Worm (Caenorhabditis elegans) whole organism, late embryonic: Measurements from ENCODE around the gene cdk-1.

Source experiments
- ama-1 ChIP-seq: fragments of 150-350 bp; optimal IDR thresholded peaks from 2 replicates; lab custom pipeline; 2014
- che-1 ChIP-seq: sonication (generic microtip); optimal IDR thresholded peaks from 2 replicates; lab custom pipeline; 2016; ENCODE audit warnings: mild to moderate bottlenecking, missing genetic modification characterization, missing compliant biosample characterization
- elt-4 ChIP-seq: sonication (generic microtip); optimal IDR thresholded peaks from 2 replicates; lab custom pipeline; 2016; ENCODE audit warnings: missing genetic modification characterization, missing compliant biosample characterization
- ets-4 ChIP-seq: sonication (generic microtip); optimal IDR thresholded peaks from 2 replicates; lab custom pipeline; 2016; ENCODE audit warnings: missing genetic modification characterization, missing compliant biosample characterization
- fkh-10 ChIP-seq: fragments of 150-350 bp; optimal IDR thresholded peaks from 2 replicates; lab custom pipeline; 2014; ENCODE audit warnings: missing biosample characterization, missing genetic modification reagents, missing genetic modification characterization
- gmeb-2 ChIP-seq: sonication (generic microtip); optimal IDR thresholded peaks from 2 replicates; lab custom pipeline; 2016; ENCODE audit warnings: missing genetic modification characterization, inconsistent platforms, missing compliant biosample characterization
- hlh-6 ChIP-seq: sonication (generic microtip); optimal IDR thresholded peaks from 2 replicates; lab custom pipeline; 2016; ENCODE audit warnings: missing genotype, missing genetic modification characterization, missing compliant biosample characterization
- nfya-1 ChIP-seq: sonication (generic microtip); optimal IDR thresholded peaks from 2 replicates; lab custom pipeline; 2017; ENCODE audit warnings: missing genetic modification characterization, mild to moderate bottlenecking, missing compliant biosample characterization, antibody characterized with exemption, moderate library complexity
- pax-1 ChIP-seq: fragments of 150-350 bp; optimal IDR thresholded peaks from 2 replicates; lab custom pipeline; 2014; ENCODE audit warnings: missing biosample characterization, missing genetic modification characterization
- pqm-1 ChIP-seq: sonication (generic microtip); optimal IDR thresholded peaks from 2 replicates; lab custom pipeline; 2016; ENCODE audit warnings: missing genetic modification characterization, missing compliant biosample characterization
- sdc-2 ChIP-seq: sonication (generic microtip); optimal IDR thresholded peaks from 2 replicates; lab custom pipeline; 2016; ENCODE audit warnings: missing genotype, missing genetic modification characterization, missing compliant biosample characterization

- no peak for TF ChIP-seq nfya-1 (tag; lab: Kevin White, UChicago)
- no peak for TF ChIP-seq gmeb-2 (tag; lab: Kevin White, UChicago)
- TF ChIP-seq hlh-6 (tag; lab: Kevin White, UChicago): no peak
- no peak for TF ChIP-seq ama-1 (lab: Kevin White, UChicago)
- no peak for TF ChIP-seq elt-4 (tag; lab: Kevin White, UChicago)
- no peak for TF ChIP-seq sdc-2 (tag; lab: Kevin White, UChicago)
- no peak for TF ChIP-seq pax-1 (tag; lab: Kevin White, UChicago)
- TF ChIP-seq fkh-10 (GFP tag; lab: Kevin White, UChicago): no peak
- TF ChIP-seq che-1 (tag; lab: Kevin White, UChicago): no peak
- TF ChIP-seq pqm-1 (tag; lab: Kevin White, UChicago): no peak
- no peak for TF ChIP-seq ets-4 (tag; lab: Kevin White, UChicago)
Observed at ce11 chrIII:9734030-9734429, 13.2 kb upstream of the cdk-1 start.
